Worm (Caenorhabditis elegans): ENCODE data around the gene ZC239.3.

ZC239.3 gene

DNA sequence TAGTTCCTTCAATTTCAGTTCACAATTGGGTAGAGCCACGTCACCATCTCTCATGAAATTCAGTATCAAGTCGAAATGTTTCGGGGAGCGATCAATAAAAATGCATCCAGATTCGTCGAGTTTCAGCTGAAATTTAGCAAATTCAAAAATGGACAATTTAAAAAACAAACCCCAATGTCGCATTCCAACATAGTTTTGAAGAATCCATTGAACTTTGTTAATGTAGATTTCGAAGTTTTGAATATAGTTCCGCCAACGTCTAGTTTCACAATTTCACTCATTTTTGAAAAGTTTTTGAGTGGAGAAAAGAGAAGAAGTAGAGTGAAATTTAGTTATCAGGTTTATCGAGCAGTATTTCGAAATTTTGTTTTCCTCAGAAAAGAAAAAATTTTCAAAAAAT, 5.9 kb downstream of the ZC239.3 start, which contains the start of gene ZC239.14:
ZC239.14 (minus strand) TSS at position 305 of the 400 bp plus-strand sequence.
- TF ChIP-seq ceh-18 (tag; optimal IDR thresholded peaks at IDR 0.05): no peak
- no peak for TF ChIP-seq K02D7.2 (tag; optimal IDR thresholded peaks at IDR 0.05)
- TF ChIP-seq C08G9.2 (tag; optimal IDR thresholded peaks at IDR 0.05): no peak
- TF ChIP-seq unc-42 (tag; optimal IDR thresholded peaks at IDR 0.05): no peak

- TF ChIP-seq dve-1 (tag; optimal IDR thresholded peaks at IDR 0.05) (no peak), ceh-9 (tag; optimal IDR thresholded peaks at IDR 0.05) (no peak), tbx-2 (tag; optimal IDR thresholded peaks at IDR 0.05) (no peak), madf-2 (tag; optimal IDR thresholded peaks at IDR 0.05) (no peak), ama-1 (optimal IDR thresholded peaks at IDR 0.05) (no peak), ref-2 (tag; optimal IDR thresholded peaks at IDR 0.05) (no peak), ceh-24 (tag; optimal IDR thresholded peaks at IDR 0.05) (no peak), gmeb-2 (tag; optimal IDR thresholded peaks at IDR 0.05) (no peak), zip-5 (tag; optimal IDR thresholded peaks at IDR 0.05) (no peak), rnt-1 (tag; optimal IDR thresholded peaks at IDR 0.05) (no peak)
Observed at ce11 chrII:3222686-3223085, 6.8 kb downstream of the ZC239.3 start, which contains the start of gene ZC239.13. Gene ZC239.13 (minus strand): TSS chrII:3222839.

DNA sequence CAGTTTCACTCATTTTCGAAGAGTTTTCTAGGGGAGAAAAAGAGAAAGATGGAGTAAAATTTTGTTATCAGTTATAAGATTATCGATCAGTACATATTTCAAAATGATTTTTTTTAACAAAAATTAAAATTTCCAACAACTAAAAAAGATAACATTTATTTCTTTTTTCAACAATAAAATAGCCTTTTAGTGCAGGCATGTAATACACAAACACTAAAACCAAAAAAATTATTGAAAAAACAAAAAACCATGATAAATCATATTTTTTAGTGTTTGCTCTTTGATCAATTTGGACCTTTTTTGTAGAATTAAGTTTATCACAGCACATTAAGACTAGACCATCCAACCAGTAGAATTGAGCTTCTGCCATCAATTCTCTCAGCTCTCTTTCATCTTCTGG, 8.8 kb downstream of the ZC239.3 start, which contains the start of gene ZC239.15:
ZC239.15 (minus strand) TSS at position 101 of the 400 bp plus-strand sequence.
- TF ChIP-seq lim-6 (tag; optimal IDR thresholded peaks at IDR 0.05): no peak
- TF ChIP-seq syd-9 (tag; optimal IDR thresholded peaks at IDR 0.05): no peak
- TF ChIP-seq sdc-2 (tag; optimal IDR thresholded peaks at IDR 0.05): no peak
- TF ChIP-seq pax-1 (tag; optimal IDR thresholded peaks at IDR 0.05): no peak
- no peak for TF ChIP-seq pag-3 (tag; optimal IDR thresholded peaks at IDR 0.05; ENCODE audit: borderline replicate concordance)
- TF ChIP-seq tbx-2 (tag; optimal IDR thresholded peaks at IDR 0.05): no peak
- no peak for TF ChIP-seq ceh-14 (tag; optimal IDR thresholded peaks at IDR 0.05)
- TF ChIP-seq ceh-45 (GFP tag; IDR thresholded peaks at IDR 0.05): no peak

ce11 chrII:3225200-3225599, 9.3 kb downstream of the ZC239.3 start, which contains the start of gene ZC239.16:
Gene ZC239.16 (minus strand): TSS chrII:3225319.
- TF ChIP-seq F13H6.1 (tag; optimal IDR thresholded peaks at IDR 0.05): no peak
- no peak for TF ChIP-seq unc-3 (GFP tag; conservative IDR thresholded peaks at IDR 0.05)
- no peak for TF ChIP-seq unc-3 (tag; optimal IDR thresholded peaks at IDR 0.05)
- no peak for TF ChIP-seq dve-1 (tag; optimal IDR thresholded peaks at IDR 0.05)
- no peak for TF ChIP-seq pros-1 (tag; optimal IDR thresholded peaks at IDR 0.05)
- TF ChIP-seq lin-11 (tag; optimal IDR thresholded peaks at IDR 0.05): no peak
- TF ChIP-seq ceh-6 (GFP tag; optimal IDR thresholded peaks at IDR 0.05): no peak
- no peak for TF ChIP-seq che-1 (tag; optimal IDR thresholded peaks at IDR 0.05)
- no peak for TF ChIP-seq ceh-24 (tag; optimal IDR thresholded peaks at IDR 0.05)
- no peak for TF ChIP-seq pat-9 (tag; optimal IDR thresholded peaks at IDR 0.05)
- no peak for TF ChIP-seq ceh-18 (tag; optimal IDR thresholded peaks at IDR 0.05)
- TF ChIP-seq mec-3 (tag; optimal IDR thresholded peaks at IDR 0.05; ENCODE audit: borderline replicate concordance): no peak
- TF ChIP-seq fkh-6 (tag; optimal IDR thresholded peaks at IDR 0.05): no peak
- no peak for TF ChIP-seq pha-4 (tag; optimal IDR thresholded peaks at IDR 0.05)
- no peak for TF ChIP-seq sox-4 (tag; optimal IDR thresholded peaks at IDR 0.05)
- no peak for TF ChIP-seq tbx-7 (tag; optimal IDR thresholded peaks at IDR 0.05)
- no peak for TF ChIP-seq hlh-15 (tag; optimal IDR thresholded peaks at IDR 0.05)
- TF ChIP-seq fkh-10 (GFP tag; optimal IDR thresholded peaks at IDR 0.05): no peak
- TF ChIP-seq C08G9.2 (tag; optimal IDR thresholded peaks at IDR 0.05): no peak
- no peak for TF ChIP-seq hlh-30 (tag; optimal IDR thresholded peaks at IDR 0.05; ENCODE audit: insufficient read depth)
- TF ChIP-seq pax-1 (tag; optimal IDR thresholded peaks at IDR 0.05): no peak
